Fruit fly (Drosophila melanogaster): ENCODE results near the gene CG9130.

CG9130 gene

dm6 chr3L:1305317-1305716 is 53.5 kb downstream of the CG9130 start:
- TF ChIP-seq Jra (GFP tag; optimal IDR thresholded peaks at IDR 0.05) (no peak), dl (GFP tag; optimal IDR thresholded peaks at IDR 0.05; ENCODE audit: insufficient read depth in 1 of 2, partially characterized antibody in 2 of 2) (no peak), Hr78 (GFP tag; optimal IDR thresholded peaks at IDR 0.05) (no peak), ey (GFP tag; optimal IDR thresholded peaks at IDR 0.05) (no peak), Vsx2 (GFP tag; optimal IDR thresholded peaks at IDR 0.05; ENCODE audit: partially characterized antibody) (no peak), CG32264 (GFP tag; optimal IDR thresholded peaks at IDR 0.05) (no peak), woc (GFP tag; optimal IDR thresholded peaks at IDR 0.05) (no peak), Sp1 (GFP tag; optimal IDR thresholded peaks at IDR 0.05) (no peak), foxo (GFP tag; optimal IDR thresholded peaks at IDR 0.05) (no peak)

Data from whole organism, wandering third instar larva.